Worm (Caenorhabditis elegans): ENCODE results near the gene F58F12.4.

DNA sequence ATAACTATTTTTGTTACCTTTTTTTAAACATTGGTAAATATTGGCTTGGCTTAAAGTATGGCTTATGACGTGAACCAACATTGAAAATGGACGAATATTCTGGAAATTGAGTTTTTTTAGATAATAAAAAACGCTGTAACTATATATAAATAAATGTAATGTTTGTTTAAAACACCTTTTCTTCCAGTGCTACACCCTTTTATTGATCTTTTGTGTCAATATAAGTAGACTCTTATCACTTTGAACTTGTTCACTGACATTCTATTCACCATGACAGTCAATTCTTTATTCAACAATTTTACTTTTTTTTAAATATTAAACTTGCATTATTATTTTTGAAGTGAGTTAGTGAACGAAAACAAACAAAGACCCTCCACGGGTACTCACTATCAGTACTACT is 16.7 kb downstream of the F58F12.4 start, which contains the start of gene T25D10.1:
- TF ChIP-seq unc-39 (tag; optimal IDR thresholded peaks at IDR 0.05), result no peak
- TF ChIP-seq lin-11 (tag; optimal IDR thresholded peaks at IDR 0.05), result no peak
- no peak for TF ChIP-seq unc-62 (GFP tag; optimal IDR thresholded peaks at IDR 0.05)
- TF ChIP-seq R02D3.7 (tag; optimal IDR thresholded peaks at IDR 0.05), result no peak
- no peak for TF ChIP-seq egl-27 (tag; optimal IDR thresholded peaks at IDR 0.05)
- no peak for TF ChIP-seq nhr-129 (tag; optimal IDR thresholded peaks at IDR 0.05)
- TF ChIP-seq ztf-1 (GFP tag; conservative IDR thresholded peaks at IDR 0.05), result no peak
- TF ChIP-seq ceh-82 (tag; optimal IDR thresholded peaks at IDR 0.05), result no peak
- TF ChIP-seq skn-1 (tag; optimal IDR thresholded peaks at IDR 0.05), result no peak
- TF ChIP-seq nhr-237 (tag; optimal IDR thresholded peaks at IDR 0.05), result no peak

Data from whole organism, L2 larva.